Worm (Caenorhabditis elegans): ENCODE results near the gene ceh-81.

Gene ceh-81

DNA sequence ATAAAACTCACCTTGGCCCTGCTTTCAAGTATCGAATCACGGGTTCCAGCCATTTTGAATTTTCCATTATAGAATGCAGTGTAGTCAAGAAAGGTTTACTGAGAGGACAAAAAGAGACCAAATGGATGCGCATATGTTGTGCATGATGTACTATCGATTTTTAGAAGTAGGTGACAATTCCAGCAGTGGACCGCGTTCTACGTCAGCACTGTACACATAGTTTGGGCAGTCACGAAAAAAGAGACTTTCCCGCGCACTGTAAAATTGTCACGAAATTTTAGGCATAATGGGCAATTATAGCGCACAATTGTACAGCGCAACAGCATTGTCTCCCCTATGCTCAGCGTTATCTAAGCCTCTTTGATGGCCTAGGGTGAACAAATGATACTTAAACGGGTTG is 39.2 kb upstream of the ceh-81 start, which contains the start of gene fbxc-22:
Gene fbxc-22, minus strand, starts transcription at position 101 of the 400 bp plus-strand sequence.
- no peak for TF ChIP-seq C38D4.7 (GFP tag; optimal IDR thresholded peaks at IDR 0.05)

DNA sequence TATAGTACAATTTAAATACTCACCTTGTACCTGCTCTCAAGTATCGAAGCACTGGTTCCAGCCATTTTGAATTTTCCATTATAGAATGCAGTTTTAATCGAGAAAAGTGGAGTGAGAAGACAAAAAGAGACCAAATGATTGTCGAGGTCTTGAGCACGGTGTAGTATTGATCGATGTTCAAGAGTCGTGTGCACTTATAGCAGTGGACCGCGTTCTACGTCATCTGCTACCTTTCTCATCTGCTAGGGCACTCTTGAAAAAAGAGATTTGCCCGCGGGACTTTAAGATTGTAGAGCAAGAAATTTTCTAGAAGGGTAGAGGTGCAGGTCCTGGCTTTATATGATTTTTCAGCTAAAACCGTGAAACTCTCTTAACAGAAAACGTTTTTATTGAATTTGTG is 37.4 kb upstream of the ceh-81 start, which contains the start of gene fbxc-21:
Gene fbxc-21, minus strand, starts transcription at position 101 of the 400 bp plus-strand sequence.
- TF ChIP-seq tbx-7 (tag; optimal IDR thresholded peaks at IDR 0.05) (no peak), hlh-30 (tag; optimal IDR thresholded peaks at IDR 0.05; ENCODE audit: insufficient read depth) (no peak), dmd-4 (tag; optimal IDR thresholded peaks at IDR 0.05; ENCODE audit: borderline replicate concordance) (no peak), nhr-11 (tag; optimal IDR thresholded peaks at IDR 0.05) (no peak), sox-4 (tag; optimal IDR thresholded peaks at IDR 0.05) (no peak), Y22D7AL.16 (tag; optimal IDR thresholded peaks at IDR 0.05) (no peak), hlh-13 (GFP tag; optimal IDR thresholded peaks at IDR 0.05) (no peak), ttx-3 (tag; optimal IDR thresholded peaks at IDR 0.05) (no peak), elt-2 (tag; optimal IDR thresholded peaks at IDR 0.05) (no peak), C38D4.7 (GFP tag; optimal IDR thresholded peaks at IDR 0.05) (no peak), sox-2 (GFP tag; IDR thresholded peaks at IDR 0.05) (no peak)

DNA sequence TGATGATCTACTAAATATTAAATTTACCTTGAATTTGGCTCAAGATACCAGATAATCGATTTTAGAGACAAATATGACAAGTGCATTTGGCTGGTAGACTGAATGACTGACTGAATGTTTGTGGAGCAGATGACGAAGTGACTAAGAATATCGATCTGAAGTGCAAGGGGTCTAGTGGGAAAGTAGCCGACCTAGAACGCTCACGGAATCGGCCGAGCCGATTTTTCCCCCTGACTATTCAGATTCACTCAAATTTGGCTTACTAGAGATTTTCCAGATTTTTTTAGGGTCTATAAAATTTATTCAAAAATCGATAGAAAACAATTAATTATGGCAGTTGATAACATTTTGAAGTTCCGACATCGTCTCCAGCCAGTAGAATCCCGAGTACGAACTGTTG is 35.7 kb upstream of the ceh-81 start, which contains the start of gene fbxc-26:
Gene fbxc-26, minus strand, starts transcription at position 101 of the 400 bp plus-strand sequence.
- no peak for TF ChIP-seq pha-2 (tag; optimal IDR thresholded peaks at IDR 0.05)
- TF ChIP-seq eyg-1 (tag; optimal IDR thresholded peaks at IDR 0.05): no peak
- TF ChIP-seq hlh-30 (tag; optimal IDR thresholded peaks at IDR 0.05; ENCODE audit: insufficient read depth): no peak

ce11 chrII:1695861-1696260 is 34.3 kb upstream of the ceh-81 start, which contains the start of gene F58E1.13:
TSS of gene F58E1.13 (minus strand) at chrII:1695872.
- TF ChIP-seq gmeb-2 (tag; optimal IDR thresholded peaks at IDR 0.05) (no peak), dve-1 (tag; optimal IDR thresholded peaks at IDR 0.05) (no peak), sox-4 (tag; optimal IDR thresholded peaks at IDR 0.05) (no peak)

ce11 chrII:1703363-1703762 is 26.8 kb upstream of the ceh-81 start, which contains the start of gene fbxb-47:
TSS of gene fbxb-47 (minus strand) at chrII:1703463.
- TF ChIP-seq elt-2 (tag; optimal IDR thresholded peaks at IDR 0.05) (no peak), npax-4 (tag; optimal IDR thresholded peaks at IDR 0.05) (no peak), odd-2 (tag; optimal IDR thresholded peaks at IDR 0.05) (no peak), C08G9.2 (tag; optimal IDR thresholded peaks at IDR 0.05) (no peak), ama-1 (optimal IDR thresholded peaks at IDR 0.05) (no peak), nhr-232 (tag; optimal IDR thresholded peaks at IDR 0.05) (no peak), fkh-6 (tag; optimal IDR thresholded peaks at IDR 0.05) (no peak), zip-5 (tag; optimal IDR thresholded peaks at IDR 0.05) (no peak), ceh-48 (tag; optimal IDR thresholded peaks at IDR 0.05) (no peak), ceh-22 (tag; optimal IDR thresholded peaks at IDR 0.05) (no peak), fax-1 (tag; optimal IDR thresholded peaks at IDR 0.05) (no peak), ceh-45 (GFP tag; IDR thresholded peaks at IDR 0.05) (no peak), F13H6.1 (tag; optimal IDR thresholded peaks at IDR 0.05) (no peak), madf-2 (tag; optimal IDR thresholded peaks at IDR 0.05) (no peak), hlh-15 (tag; optimal IDR thresholded peaks at IDR 0.05) (no peak), tbx-2 (tag; optimal IDR thresholded peaks at IDR 0.05) (no peak), hlh-6 (tag; optimal IDR thresholded peaks at IDR 0.05) (no peak)

DNA sequence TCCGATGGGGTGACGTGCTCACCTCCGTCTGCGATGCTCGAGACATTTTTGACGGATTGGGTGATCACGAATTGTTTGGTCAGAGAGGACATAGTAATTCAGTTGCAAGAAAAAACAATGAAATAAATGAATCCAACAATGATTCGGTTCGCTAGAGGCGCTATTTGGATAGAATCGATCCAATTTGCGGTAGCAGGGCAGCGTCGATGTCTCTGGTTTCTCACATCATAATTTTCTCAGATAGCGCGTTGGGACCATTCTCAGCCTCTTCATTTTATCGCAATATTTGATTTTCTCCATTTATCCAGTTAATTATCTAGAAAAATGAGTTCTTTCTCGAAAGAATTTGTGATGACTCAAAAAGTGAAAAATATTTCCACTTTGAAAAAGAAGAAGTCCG is 23.8 kb upstream of the ceh-81 start, which contains the start of gene sdz-18:
Gene sdz-18, minus strand, starts transcription at position 101 of the 400 bp plus-strand sequence.
- TF ChIP-seq ceh-22 (tag; optimal IDR thresholded peaks at IDR 0.05) (no peak), che-1 (tag; optimal IDR thresholded peaks at IDR 0.05) (no peak), pros-1 (tag; optimal IDR thresholded peaks at IDR 0.05) (no peak), T23F11.4 (GFP tag; optimal IDR thresholded peaks at IDR 0.05) (no peak), pag-3 (tag; optimal IDR thresholded peaks at IDR 0.05; ENCODE audit: borderline replicate concordance) (no peak), fax-1 (tag; optimal IDR thresholded peaks at IDR 0.05) (no peak), pax-1 (tag; optimal IDR thresholded peaks at IDR 0.05) (no peak), syd-9 (tag; optimal IDR thresholded peaks at IDR 0.05) (no peak), fkh-6 (tag; optimal IDR thresholded peaks at IDR 0.05) (no peak), C08G9.2 (tag; optimal IDR thresholded peaks at IDR 0.05) (no peak), hlh-6 (tag; optimal IDR thresholded peaks at IDR 0.05) (no peak)

Data from whole organism, late embryonic.